Fruit fly (Drosophila melanogaster) whole organism: ENCODE data around the gene CG32679.

ENCODE experiments used
- pan ChIP-seq: fragments of >200 bp; optimal IDR thresholded peaks from 2 replicates; lab custom pipeline; 2017
- usp ChIP-seq: fragments of >200 bp; optimal IDR thresholded peaks from 2 replicates; lab custom pipeline; 2017; ENCODE audit warnings: missing biosample characterization, missing genetic modification characterization, mixed read lengths

dm6 chrX:10386183-10386582, 18.9 kb upstream of the CG32679 start:
- no peak for TF ChIP-seq usp
- TF ChIP-seq pan (lab: Kevin White, UChicago): no peak
